Worm (Caenorhabditis elegans) whole organism, midembryonic: Measurements from ENCODE around the gene grl-13.

Source experiments
- med-1 ChIP-seq: sonication (generic microtip); optimal IDR thresholded peaks from 2 replicates; lab custom pipeline; 2017; ENCODE audit warnings: missing genetic modification characterization, mild to moderate bottlenecking, missing compliant biosample characterization, antibody characterized with exemption, missing genetic modification reagents; ENCODE audit not compliant: insufficient read depth
- ref-1 ChIP-seq: fragments of 200-800 bp; sonication (Bioruptor generic); conservative IDR thresholded peaks from 2 replicates; pipeline ENCODE4 v1.3.6; 2022; ENCODE audit warnings: missing genetic modification reagents, missing genetic modification characterization, missing compliant biosample characterization
- tab-1 ChIP-seq: fragments of 200-800 bp; sonication (Bioruptor generic); IDR thresholded peaks from 2 replicates; pipeline ENCODE4 v1.3.6; 2022; ENCODE audit warnings: missing genetic modification characterization, missing compliant biosample characterization

DNA sequence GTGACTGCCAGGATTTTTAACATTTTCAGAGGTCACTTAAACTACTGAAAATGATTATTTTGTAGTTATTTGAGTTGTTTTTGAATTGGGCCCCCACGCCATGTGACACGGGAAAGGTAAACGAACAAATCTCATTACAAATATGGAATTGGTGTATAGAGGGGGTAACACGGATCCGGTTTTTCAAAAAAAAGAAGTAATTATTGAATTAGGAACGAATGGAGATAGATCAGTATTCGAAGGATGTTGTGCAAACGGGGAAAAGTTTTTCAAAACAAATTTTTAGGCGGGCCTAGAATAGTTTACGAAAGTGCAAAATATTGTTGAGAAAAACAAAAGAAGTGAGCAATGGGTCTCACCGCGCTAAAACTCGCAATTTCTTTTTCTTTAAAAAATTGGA lies 2.0 kb upstream of the grl-13 start, which contains the start of gene F32D1.11:
- no peak for TF ChIP-seq ref-1 (GFP tag; lab: Robert Waterston, UW)
- no peak for TF ChIP-seq tab-1 (GFP tag; lab: Robert Waterston, UW)
- TF ChIP-seq med-1 (GFP tag; lab: Kevin White, UChicago): no peak
